Worm (Caenorhabditis elegans): ENCODE measurements around the gene mtm-3.

- TF ChIP-seq dmd-4 (tag; optimal IDR thresholded peaks at IDR 0.05; ENCODE audit: borderline replicate concordance) = no peak
- TF ChIP-seq elt-2 (tag; optimal IDR thresholded peaks at IDR 0.05) = no peak
- TF ChIP-seq pros-1 (tag; optimal IDR thresholded peaks at IDR 0.05) = no peak
- TF ChIP-seq dve-1 (tag; optimal IDR thresholded peaks at IDR 0.05) = no peak
- TF ChIP-seq Y22D7AL.16 (tag; optimal IDR thresholded peaks at IDR 0.05) = no peak
- no peak for TF ChIP-seq rnt-1 (tag; optimal IDR thresholded peaks at IDR 0.05)
These were observed 11.2 kb upstream of the mtm-3 start for ce11 chrIII:3811375-3811924.

All from whole organism, late embryonic.